Fruit fly (Drosophila melanogaster) whole organism, embryonic: Measurements from ENCODE around the gene CG42554.

Experiments
- CG2116 ChIP-seq: fragments of 200-800 bp; sonication (Bioruptor generic); optimal IDR thresholded peaks from 3 replicates; lab custom pipeline; 2018; ENCODE audit warnings: missing biosample characterization, mild to moderate bottlenecking, missing genetic modification characterization
- GATAe ChIP-seq: fragments of 200-800 bp; sonication (Bioruptor generic); conservative IDR thresholded peaks from 2 replicates; pipeline ENCODE4 v1.3.6; 2022; ENCODE audit warnings: missing biosample characterization, missing genetic modification characterization

DNA sequence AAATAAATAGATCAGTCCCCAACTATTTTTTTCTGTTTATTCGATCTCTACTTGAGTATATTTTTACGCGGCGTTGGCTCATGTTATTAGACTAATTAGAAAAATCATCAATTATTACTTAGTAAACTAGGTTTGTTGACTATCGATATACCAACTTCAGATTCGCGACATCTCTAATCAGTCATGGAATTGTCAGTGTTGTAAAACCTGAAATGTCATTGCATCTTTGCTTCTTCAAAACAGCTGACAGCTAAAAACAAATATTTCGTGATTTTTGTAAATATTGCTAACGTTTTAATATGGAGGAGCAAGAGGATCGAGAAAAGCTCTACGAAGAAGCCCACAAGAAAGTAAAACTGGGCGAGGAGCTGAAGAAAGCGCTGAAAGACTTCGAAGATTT, 1.6 kb upstream of the CG42554 start, which contains the start of gene CG42553:
- TF ChIP-seq CG2116 (GFP tag; lab: Kevin White, UChicago) (no peak), GATAe (GFP tag; lab: Robert Waterston, UW) (no peak)
